Fruit fly (Drosophila melanogaster) whole organism, wandering third instar larva: ENCODE results near the gene CG13056.

Experiments
- HLH106 ChIP-seq: fragments of 200-800 bp; optimal IDR thresholded peaks from 3 replicates; lab custom pipeline; 2019; ENCODE audit warnings: missing biosample characterization, mild to moderate bottlenecking, missing genetic modification characterization, moderate library complexity
- lola ChIP-seq: fragments of >200 bp; optimal IDR thresholded peaks from 2 replicates; lab custom pipeline; 2017; ENCODE audit warnings: missing biosample characterization, missing genetic modification characterization
- pan ChIP-seq: fragments of >200 bp; optimal IDR thresholded peaks from 2 replicates; lab custom pipeline; 2017
- psq ChIP-seq: fragments of 200-800 bp; sonication (Bioruptor generic); optimal IDR thresholded peaks from 3 replicates; lab custom pipeline; 2017; ENCODE audit warnings: missing biosample characterization, mild to moderate bottlenecking, missing genetic modification characterization, moderate library complexity
- woc ChIP-seq: sonication (Bioruptor generic); optimal IDR thresholded peaks from 2 replicates; lab custom pipeline; 2016; ENCODE audit warnings: missing biosample characterization, mild to moderate bottlenecking, missing genetic modification characterization

- TF ChIP-seq pan (lab: Kevin White, UChicago), result no peak
- no peak for TF ChIP-seq woc (GFP tag; lab: Kevin White, UChicago)
- TF ChIP-seq HLH106 (tag; lab: Kevin White, UChicago), result no peak
- no peak for TF ChIP-seq psq
- TF ChIP-seq lola (GFP tag; lab: Kevin White, UChicago), result no peak
These were observed 3.6 kb upstream of the CG13056 start, which contains the start of gene CG33061 for dm6 chr3L:16329495-16329894.
